Fruit fly (Drosophila melanogaster): ENCODE measurements around the gene CG33169.

CG33169 gene

DNA sequence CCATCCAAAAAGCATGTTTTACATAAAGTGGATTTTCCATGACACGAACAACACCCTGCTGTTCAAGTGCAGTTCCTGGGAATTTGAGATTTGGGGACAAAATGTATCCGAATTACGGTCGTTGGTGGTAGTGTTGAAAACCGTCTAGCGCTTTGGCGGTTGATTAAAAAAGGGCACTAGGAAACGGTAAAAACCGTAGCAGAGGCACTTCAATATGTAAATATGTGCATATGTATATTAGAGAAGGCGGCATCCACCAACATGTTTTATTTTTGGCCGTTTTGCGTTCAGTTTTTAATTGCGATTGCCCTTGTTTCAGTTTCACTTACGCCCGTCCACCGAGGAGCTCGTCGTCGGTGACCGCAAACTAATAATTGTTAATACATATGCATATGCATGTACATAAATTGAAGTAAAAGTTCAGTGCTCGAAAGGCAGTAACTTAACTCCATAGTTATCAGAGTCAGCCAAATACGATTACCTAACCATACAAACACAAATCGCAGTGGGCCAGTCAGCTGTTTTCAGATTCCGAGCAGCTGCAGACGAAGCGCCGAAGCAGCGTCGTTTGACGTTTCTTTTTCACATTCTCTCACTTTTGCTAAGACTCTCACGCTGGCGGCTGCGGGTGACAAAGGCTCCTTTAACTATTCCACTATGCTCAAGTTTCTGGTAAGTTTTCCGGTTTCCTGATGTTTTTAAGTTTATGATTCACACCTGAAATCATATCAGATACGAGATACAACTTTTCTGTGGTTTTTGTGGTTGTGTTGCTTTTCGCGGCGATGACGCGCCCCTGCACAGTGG lies 793 bp downstream of the CG33169 start, which contains the start of gene CG33170:
TSS of gene CG33170 (plus strand) at position 347 of the 807 bp plus-strand sequence.
- TF ChIP-seq CG14655 (GFP tag; optimal IDR thresholded peaks at IDR 0.05) (no peak), gl (tag; optimal IDR thresholded peaks at IDR 0.05) (peak; percentile 14), CG17806 (tag; optimal IDR thresholded peaks at IDR 0.05) (no peak), EcR (GFP tag; optimal IDR thresholded peaks at IDR 0.05) (peak; percentile 8), CG9948 (tag; optimal IDR thresholded peaks at IDR 0.05) (no peak), rn (GFP tag; IDR thresholded peaks at IDR 0.05) (no peak), CG10348 (GFP tag; IDR thresholded peaks at IDR 0.05) (no peak), CG12605 (GFP tag; IDR thresholded peaks at IDR 0.05) (no peak), Pif1B (GFP tag; optimal IDR thresholded peaks at IDR 0.05) (no peak), CG15710 (tag; optimal IDR thresholded peaks at IDR 0.05) (no peak), D1 (tag; optimal IDR thresholded peaks at IDR 0.05) (no peak), CG8301 (tag; optimal IDR thresholded peaks at IDR 0.05) (no peak), fd96Ca (GFP tag; IDR thresholded peaks at IDR 0.05) (0 out of 3 replicates have a peak, but pooled peaks have one; percentile 52), CG13204 (GFP tag; optimal IDR thresholded peaks at IDR 0.05) (no peak), Ets98B (GFP tag; IDR thresholded peaks at IDR 0.05) (no peak), CG4496 (GFP tag; IDR thresholded peaks at IDR 0.05) (0 out of 3 replicates have a peak, but pooled peaks have one; percentile 6), CG32121 (GFP tag; IDR thresholded peaks at IDR 0.05) (no peak), Snoo (tag; optimal IDR thresholded peaks at IDR 0.05) (no peak), CG8159 (tag; optimal IDR thresholded peaks at IDR 0.05) (no peak), Pif1A (GFP tag; optimal IDR thresholded peaks at IDR 0.05) (no peak), CG34367 (tag; optimal IDR thresholded peaks at IDR 0.05) (no peak)

DNA sequence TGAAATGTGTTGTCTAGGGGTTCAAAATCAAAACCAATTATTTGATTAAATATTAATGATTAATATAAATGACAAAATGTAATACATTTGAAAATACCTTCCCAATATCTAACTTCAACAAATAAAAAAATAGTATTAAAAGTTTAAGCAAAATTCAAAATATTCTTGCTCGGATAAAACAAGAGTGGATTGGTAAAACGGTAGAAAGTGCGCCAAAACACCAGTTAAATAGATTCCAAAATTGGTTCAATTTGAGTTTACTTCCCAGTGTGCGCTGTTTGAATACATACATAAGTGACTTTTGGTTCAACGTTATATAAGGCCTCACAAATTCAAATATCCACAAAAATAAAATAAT lies 1.4 kb downstream of the CG33169 start:
- TF ChIP-seq CG10348 (GFP tag; IDR thresholded peaks at IDR 0.05), result no peak
- peak; percentile 51 for TF ChIP-seq CG17806 (tag; optimal IDR thresholded peaks at IDR 0.05)
- TF ChIP-seq CG14655 (GFP tag; optimal IDR thresholded peaks at IDR 0.05), result no peak
- no peak; the same call in none of the 2 replicates for TF ChIP-seq Ets98B (GFP tag; IDR thresholded peaks at IDR 0.05)
- TF ChIP-seq rn (GFP tag; IDR thresholded peaks at IDR 0.05), result no peak
- TF ChIP-seq D1 (tag; optimal IDR thresholded peaks at IDR 0.05), result no peak
- TF ChIP-seq CG34367 (tag; optimal IDR thresholded peaks at IDR 0.05), result no peak
- TF ChIP-seq CG4496 (GFP tag; IDR thresholded peaks at IDR 0.05), result peak; percentile 33; the same call in 2 of the 3 replicates
- no peak for TF ChIP-seq CG13204 (GFP tag; optimal IDR thresholded peaks at IDR 0.05)
- no peak for TF ChIP-seq EcR (GFP tag; optimal IDR thresholded peaks at IDR 0.05)
- TF ChIP-seq fd96Ca (GFP tag; IDR thresholded peaks at IDR 0.05), result no peak; the same call in 2 of the 3 replicates
- peak; percentile 63 for TF ChIP-seq CG8301 (tag; optimal IDR thresholded peaks at IDR 0.05)
- peak; percentile 74 for TF ChIP-seq CG32121 (GFP tag; IDR thresholded peaks at IDR 0.05)
- TF ChIP-seq Pif1A (GFP tag; optimal IDR thresholded peaks at IDR 0.05), result peak; percentile 71
- peak; percentile 64 for TF ChIP-seq CG15710 (tag; optimal IDR thresholded peaks at IDR 0.05)
- no peak for TF ChIP-seq gl (tag; optimal IDR thresholded peaks at IDR 0.05)
- peak; percentile 84 for TF ChIP-seq Pif1B (GFP tag; optimal IDR thresholded peaks at IDR 0.05)
- TF ChIP-seq CG9948 (tag; optimal IDR thresholded peaks at IDR 0.05), result peak; percentile 54
- TF ChIP-seq CG12605 (GFP tag; IDR thresholded peaks at IDR 0.05), result 0 out of 2 replicates have a peak, but pooled peaks have one; percentile 25
- TF ChIP-seq CG8159 (tag; optimal IDR thresholded peaks at IDR 0.05), result peak; percentile 65
- peak; percentile 72 for TF ChIP-seq Snoo (tag; optimal IDR thresholded peaks at IDR 0.05)

DNA sequence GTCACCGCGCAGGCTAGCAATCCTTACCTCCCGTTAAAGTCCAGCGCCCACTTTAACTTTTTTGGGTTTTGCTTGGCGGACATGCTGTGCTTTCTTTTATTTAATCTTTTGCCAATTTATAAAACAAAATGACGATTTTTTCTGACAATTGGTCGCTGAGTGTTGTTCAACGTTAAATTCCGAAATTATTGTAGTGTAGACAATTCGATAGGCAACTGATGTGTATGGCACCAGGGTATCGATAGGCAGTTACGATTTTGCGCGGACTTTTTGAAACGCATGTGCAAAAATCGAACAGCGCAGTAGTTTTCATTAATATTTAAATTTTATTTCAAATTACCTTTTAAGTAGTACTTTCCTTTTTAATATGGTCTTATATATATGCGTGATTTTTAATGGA lies 4.4 kb downstream of the CG33169 start, which contains the start of gene EMC4:
TSS of gene EMC4 (minus strand) at position 174 of the 400 bp plus-strand sequence.
- no peak for TF ChIP-seq CG34367 (tag; optimal IDR thresholded peaks at IDR 0.05)
- TF ChIP-seq rn (GFP tag; IDR thresholded peaks at IDR 0.05), result no peak
- TF ChIP-seq Snoo (tag; optimal IDR thresholded peaks at IDR 0.05), result peak; percentile 28
- TF ChIP-seq CG15710 (tag; optimal IDR thresholded peaks at IDR 0.05), result peak; percentile 11
- 0 out of 3 replicates have a peak, but pooled peaks have one; percentile 43 for TF ChIP-seq CG4496 (GFP tag; IDR thresholded peaks at IDR 0.05)
- TF ChIP-seq Pif1A (GFP tag; optimal IDR thresholded peaks at IDR 0.05), result no peak
- TF ChIP-seq CG14655 (GFP tag; optimal IDR thresholded peaks at IDR 0.05), result no peak
- peak; percentile 39; the same call in 1 of the 2 replicates for TF ChIP-seq Ets98B (GFP tag; IDR thresholded peaks at IDR 0.05)

DNA sequence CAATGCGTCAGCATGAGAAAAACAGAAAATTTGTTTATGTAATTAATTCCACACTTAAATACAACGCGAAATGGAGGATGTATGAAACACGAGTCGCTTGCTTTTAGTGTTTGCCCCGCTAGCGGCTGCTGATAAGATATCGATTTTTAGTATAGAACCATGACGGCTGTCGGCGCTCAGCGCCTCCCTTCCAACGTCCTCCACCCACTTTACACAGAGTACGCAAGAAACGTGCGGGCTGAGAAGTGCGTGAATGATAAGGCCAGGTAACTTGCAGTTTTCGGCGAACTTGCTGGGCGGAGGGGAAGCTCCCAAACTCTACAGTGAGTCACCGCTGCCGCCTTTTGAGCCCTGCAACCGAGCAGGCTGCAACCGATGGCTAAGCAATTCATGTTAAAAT lies 6.7 kb downstream of the CG33169 start:
- TF ChIP-seq gl (tag; optimal IDR thresholded peaks at IDR 0.05) (no peak), CG8301 (tag; optimal IDR thresholded peaks at IDR 0.05) (no peak), Ets98B (GFP tag; IDR thresholded peaks at IDR 0.05) (no peak), CG14655 (GFP tag; optimal IDR thresholded peaks at IDR 0.05) (no peak), D1 (tag; optimal IDR thresholded peaks at IDR 0.05) (no peak), fd96Ca (GFP tag; IDR thresholded peaks at IDR 0.05) (no peak), CG8159 (tag; optimal IDR thresholded peaks at IDR 0.05) (no peak), EcR (GFP tag; optimal IDR thresholded peaks at IDR 0.05) (no peak), CG34367 (tag; optimal IDR thresholded peaks at IDR 0.05) (no peak), CG10348 (GFP tag; IDR thresholded peaks at IDR 0.05) (no peak), CG17806 (tag; optimal IDR thresholded peaks at IDR 0.05) (no peak), CG12605 (GFP tag; IDR thresholded peaks at IDR 0.05) (no peak), CG13204 (GFP tag; optimal IDR thresholded peaks at IDR 0.05) (no peak)

DNA sequence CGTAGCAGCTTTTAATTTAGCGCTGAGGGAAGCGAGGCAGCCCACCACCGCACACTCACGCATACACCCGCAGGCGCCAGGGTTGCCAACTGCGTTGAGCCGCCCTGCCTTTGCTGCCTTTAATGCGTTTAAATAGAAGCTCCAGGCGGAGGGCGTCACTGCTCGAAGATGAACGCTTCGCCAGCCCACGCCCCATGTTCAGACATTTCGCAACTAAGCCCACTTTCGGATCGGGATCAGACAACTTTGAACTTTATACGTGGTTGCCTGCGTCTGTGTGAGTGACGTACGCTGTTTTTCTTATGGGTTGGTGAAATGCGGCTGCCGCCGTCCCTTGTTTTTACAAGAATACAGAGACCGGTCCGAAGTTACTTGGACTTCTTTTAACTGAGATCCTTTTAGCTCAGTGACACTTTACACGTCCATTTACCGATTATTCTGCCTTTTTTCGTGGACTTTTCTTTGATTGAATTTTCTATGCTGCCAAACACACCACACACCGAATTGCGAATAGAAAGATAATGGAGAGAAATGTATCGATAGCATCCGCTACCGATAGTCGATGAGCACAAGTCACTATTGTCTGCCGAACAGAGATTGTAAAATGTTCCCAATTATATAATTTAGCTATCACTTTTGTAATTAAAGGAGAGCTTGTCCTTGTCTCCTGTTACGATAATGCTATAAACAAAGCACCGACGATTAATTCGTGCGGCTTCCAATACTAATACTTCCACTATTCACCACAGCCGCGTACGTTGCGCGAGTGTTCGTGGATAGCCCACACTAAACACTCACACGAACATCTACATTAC lies 7.6 kb downstream of the CG33169 start:
- TF ChIP-seq fd96Ca (GFP tag; IDR thresholded peaks at IDR 0.05) (peak; percentile 32; the same call in 1 of the 3 replicates), Ets98B (GFP tag; IDR thresholded peaks at IDR 0.05) (no peak), EcR (GFP tag; optimal IDR thresholded peaks at IDR 0.05) (no peak), CG15710 (tag; optimal IDR thresholded peaks at IDR 0.05) (no peak), D1 (tag; optimal IDR thresholded peaks at IDR 0.05) (no peak), Snoo (tag; optimal IDR thresholded peaks at IDR 0.05) (no peak), CG8301 (tag; optimal IDR thresholded peaks at IDR 0.05) (no peak), gl (tag; optimal IDR thresholded peaks at IDR 0.05) (no peak), Pif1B (GFP tag; optimal IDR thresholded peaks at IDR 0.05) (no peak), CG12605 (GFP tag; IDR thresholded peaks at IDR 0.05) (no peak), CG34367 (tag; optimal IDR thresholded peaks at IDR 0.05) (no peak), CG32121 (GFP tag; IDR thresholded peaks at IDR 0.05) (peak; percentile 53; the same call in 1 of the 2 replicates), CG17806 (tag; optimal IDR thresholded peaks at IDR 0.05) (no peak), CG8159 (tag; optimal IDR thresholded peaks at IDR 0.05) (no peak), CG10348 (GFP tag; IDR thresholded peaks at IDR 0.05) (no peak), CG4496 (GFP tag; IDR thresholded peaks at IDR 0.05) (peak; percentile 37; the same call in 2 of the 3 replicates), rn (GFP tag; IDR thresholded peaks at IDR 0.05) (no peak), CG9948 (tag; optimal IDR thresholded peaks at IDR 0.05) (no peak), CG13204 (GFP tag; optimal IDR thresholded peaks at IDR 0.05) (no peak), Pif1A (GFP tag; optimal IDR thresholded peaks at IDR 0.05) (no peak), CG14655 (GFP tag; optimal IDR thresholded peaks at IDR 0.05) (no peak)

Data from whole organism, pupa.